Fruit fly (Drosophila melanogaster) whole organism, embryonic: ENCODE measurements around the gene meep.

Experiments
- ATbp ChIP-seq: fragments of 200-800 bp; sonication (Bioruptor generic); optimal IDR thresholded peaks from 2 replicates; lab custom pipeline; 2017; ENCODE audit warnings: missing biosample characterization, mild to moderate bottlenecking, missing genetic modification characterization, missing genetic modification reagents
- Asciz ChIP-seq: fragments of 200-800 bp; sonication (Bioruptor generic); optimal IDR thresholded peaks from 2 replicates; lab custom pipeline; 2017; ENCODE audit warnings: missing biosample characterization, mild to moderate bottlenecking, missing genetic modification characterization, missing genetic modification reagents
- Atf6 ChIP-seq: fragments of 200-800 bp; sonication (Bioruptor generic); IDR thresholded peaks from 2 replicates; pipeline ENCODE4 v1.3.6; 2022; ENCODE audit warnings: missing biosample characterization, missing genetic modification characterization
- Bgb ChIP-seq: fragments of 200-800 bp; sonication (Bioruptor generic); IDR thresholded peaks from 2 replicates; pipeline ENCODE4 v1.3.6; 2022; ENCODE audit warnings: missing biosample characterization, missing genetic modification characterization; ENCODE audit not compliant: partially characterized antibody
- CG10654 ChIP-seq: fragments of 200-800 bp; sonication (Bioruptor generic); optimal IDR thresholded peaks from 2 replicates; lab custom pipeline; 2016; ENCODE audit warnings: missing biosample characterization, missing genetic modification characterization
- CG12219 ChIP-seq: fragments of 200-800 bp; sonication (Bioruptor generic); optimal IDR thresholded peaks from 3 replicates; lab custom pipeline; 2018; ENCODE audit warnings: missing biosample characterization, mild to moderate bottlenecking, missing genetic modification characterization
- CG12769 ChIP-seq: fragments of 200-800 bp; sonication (Bioruptor generic); optimal IDR thresholded peaks from 2 replicates; lab custom pipeline; 2019; ENCODE audit warnings: missing biosample characterization, mild to moderate bottlenecking, missing genetic modification characterization, moderate library complexity
- CG14667 ChIP-seq: fragments of 200-800 bp; sonication (Bioruptor generic); IDR thresholded peaks from 2 replicates; pipeline ENCODE4 v1.3.6; 2022; ENCODE audit warnings: missing biosample characterization, missing genetic modification characterization
- CG1647 ChIP-seq: fragments of 200-800 bp; sonication (Bioruptor generic); optimal IDR thresholded peaks from 3 replicates; lab custom pipeline; 2016; ENCODE audit warnings: missing biosample characterization, missing genetic modification characterization
- CG2199 ChIP-seq: fragments of 200-800 bp; sonication (Bioruptor generic); IDR thresholded peaks from 3 replicates; pipeline ENCODE4 v1.3.6; 2022; ENCODE audit warnings: missing biosample characterization, missing genetic modification characterization
- CG2202 ChIP-seq: fragments of 200-800 bp; sonication (Bioruptor generic); optimal IDR thresholded peaks from 2 replicates; lab custom pipeline; 2018; ENCODE audit warnings: missing biosample characterization, mild to moderate bottlenecking, missing genetic modification characterization
- CG2889 ChIP-seq: fragments of 200-800 bp; sonication (Bioruptor generic); IDR thresholded peaks from 3 replicates; pipeline ENCODE4 v1.3.6; 2022; ENCODE audit warnings: missing biosample characterization, missing genetic modification characterization
- CG32772 ChIP-seq: fragments of 200-800 bp; sonication (Bioruptor generic); IDR thresholded peaks from 2 replicates; pipeline ENCODE4 v1.3.6; 2022; ENCODE audit warnings: missing biosample characterization, missing genetic modification characterization
- CG3847 ChIP-seq: fragments of 200-800 bp; sonication (Bioruptor generic); IDR thresholded peaks from 2 replicates; pipeline ENCODE4 v1.3.6; 2022; ENCODE audit warnings: missing biosample characterization, missing genetic modification characterization
- CG5180 ChIP-seq: fragments of 200-800 bp; sonication (Bioruptor generic); optimal IDR thresholded peaks from 3 replicates; lab custom pipeline; 2017; ENCODE audit warnings: missing biosample characterization, missing genetic modification characterization, mild to moderate bottlenecking, moderate library complexity, missing genetic modification reagents
- CG6272 ChIP-seq: fragments of 200-800 bp; sonication (Bioruptor generic); IDR thresholded peaks from 2 replicates; pipeline ENCODE4 v1.3.6; 2022; ENCODE audit warnings: missing biosample characterization, missing genetic modification characterization
- CG6683 ChIP-seq: fragments of 200-800 bp; sonication (Bioruptor generic); optimal IDR thresholded peaks from 2 replicates; lab custom pipeline; 2017; ENCODE audit warnings: missing biosample characterization, mild to moderate bottlenecking, missing genetic modification characterization, missing genetic modification reagents
- CG7372 ChIP-seq: fragments of 200-800 bp; sonication (Bioruptor generic); IDR thresholded peaks from 2 replicates; pipeline ENCODE4 v1.3.6; 2022; ENCODE audit warnings: missing biosample characterization, missing genetic modification characterization
- CG9797 ChIP-seq: fragments of 200-800 bp; sonication (Bioruptor generic); optimal IDR thresholded peaks from 3 replicates; lab custom pipeline; 2018; ENCODE audit warnings: missing biosample characterization, mild to moderate bottlenecking, missing genetic modification characterization
- D ChIP-seq, 2 experiments: fragments of 200-800 bp in 1 of 2; fragments of >200 bp in 1 of 2; sonication (Bioruptor generic) in 1 of 2; optimal IDR thresholded peaks; 2 replicates in 1 of 2; 3 replicates in 1 of 2; lab custom pipeline; 2017; ENCODE audit warnings: mild to moderate bottlenecking in 1 of 2, missing biosample characterization in 1 of 2, missing genetic modification characterization in 1 of 2, missing genetic modification reagents in 1 of 2
- D19A ChIP-seq: fragments of 200-800 bp; optimal IDR thresholded peaks from 3 replicates; lab custom pipeline; 2019; ENCODE audit warnings: missing biosample characterization, mild to moderate bottlenecking, missing genetic modification characterization, moderate library complexity
- Hsf ChIP-seq: fragments of 200-800 bp; sonication (Bioruptor generic); optimal IDR thresholded peaks from 3 replicates; lab custom pipeline; 2016; ENCODE audit warnings: missing biosample characterization, missing genetic modification characterization
- Lim3 ChIP-seq: fragments of 200-800 bp; sonication (Bioruptor generic); IDR thresholded peaks from 2 replicates; pipeline ENCODE4 v1.3.6; 2022; ENCODE audit warnings: missing biosample characterization, missing genetic modification characterization
- Max ChIP-seq: fragments of 200-800 bp; sonication (Bioruptor generic); optimal IDR thresholded peaks from 2 replicates; lab custom pipeline; 2016; ENCODE audit warnings: missing biosample characterization, mild to moderate bottlenecking, missing genetic modification characterization
- Ptx1 ChIP-seq: fragments of 200-800 bp; sonication (Bioruptor generic); IDR thresholded peaks from 2 replicates; pipeline ENCODE4 v1.3.6; 2022; ENCODE audit warnings: missing biosample characterization, missing genetic modification characterization
- Rfx ChIP-seq: fragments of 200-800 bp; sonication (Bioruptor generic); IDR thresholded peaks from 2 replicates; pipeline ENCODE4 v1.3.6; 2022; ENCODE audit warnings: missing biosample characterization, missing genetic modification characterization
- Sry-δ ChIP-seq: fragments of 200-800 bp; sonication (Bioruptor generic); optimal IDR thresholded peaks from 2 replicates; lab custom pipeline; 2016; ENCODE audit warnings: missing biosample characterization, missing genetic modification characterization
- Tbp ChIP-seq: fragments of >200 bp; optimal IDR thresholded peaks from 2 replicates; lab custom pipeline; 2018; ENCODE audit warnings: missing biosample characterization, missing genetic modification characterization
- ac ChIP-seq: fragments of 200-800 bp; sonication (Bioruptor generic); optimal IDR thresholded peaks from 3 replicates; lab custom pipeline; 2017; ENCODE audit warnings: missing biosample characterization, mild to moderate bottlenecking, missing genetic modification characterization
- cad ChIP-seq: fragments of >200 bp; optimal IDR thresholded peaks from 2 replicates; lab custom pipeline; 2017; ENCODE audit warnings: missing biosample characterization, missing genetic modification characterization
- danr ChIP-seq: fragments of 200-800 bp; sonication (Bioruptor generic); IDR thresholded peaks from 2 replicates; pipeline ENCODE4 v1.3.6; 2022; ENCODE audit warnings: missing biosample characterization, missing genetic modification characterization
- eyg ChIP-seq: fragments of 200-800 bp; sonication (Bioruptor generic); optimal IDR thresholded peaks from 3 replicates; lab custom pipeline; 2016; ENCODE audit warnings: missing biosample characterization, missing genetic modification characterization
- fu2 ChIP-seq: fragments of 200-800 bp; sonication (Bioruptor generic); optimal IDR thresholded peaks from 2 replicates; lab custom pipeline; 2016; ENCODE audit warnings: missing biosample characterization, missing genetic modification characterization
- gfzf ChIP-seq: fragments of 200-800 bp; sonication (Bioruptor generic); optimal IDR thresholded peaks from 2 replicates; lab custom pipeline; 2016; ENCODE audit warnings: missing biosample characterization, mild to moderate bottlenecking, missing genetic modification characterization, moderate library complexity
- h ChIP-seq: fragments of >200 bp; optimal IDR thresholded peaks from 2 replicates; lab custom pipeline; 2017
- jigr1 ChIP-seq: fragments of 200-800 bp; sonication (Bioruptor generic); IDR thresholded peaks from 3 replicates; pipeline ENCODE4 v1.3.6; 2022; ENCODE audit warnings: missing biosample characterization, missing genetic modification characterization
- jumu ChIP-seq: fragments of 200-800 bp; sonication (Bioruptor generic); optimal IDR thresholded peaks from 3 replicates; lab custom pipeline; 2016; ENCODE audit warnings: missing biosample characterization, missing genetic modification characterization
- lab ChIP-seq: fragments of 200-800 bp; sonication (Bioruptor generic); optimal IDR thresholded peaks from 3 replicates; lab custom pipeline; 2017; ENCODE audit warnings: missing biosample characterization, missing genetic modification characterization, mild to moderate bottlenecking, moderate library complexity, missing genetic modification reagents
- lola ChIP-seq, 3 experiments: fragments of >200 bp in 2 of 3; fragments of 200-800 bp in 1 of 3; sonication (Bioruptor generic) in 1 of 3; optimal IDR thresholded peaks; 2 replicates each; lab custom pipeline; 2017 to 2019; ENCODE audit warnings: missing biosample characterization in 3 of 3, missing genetic modification characterization in 3 of 3, mild to moderate bottlenecking in 1 of 3, moderate library complexity in 1 of 3
- mirr ChIP-seq: fragments of 200-800 bp; sonication (Bioruptor generic); optimal IDR thresholded peaks from 3 replicates; lab custom pipeline; 2018; ENCODE audit warnings: missing biosample characterization, mild to moderate bottlenecking, missing genetic modification characterization
- nerfin-2 ChIP-seq: fragments of 200-800 bp; sonication (Bioruptor generic); IDR thresholded peaks from 2 replicates; pipeline ENCODE4 v1.3.6; 2022; ENCODE audit warnings: missing biosample characterization, missing genetic modification characterization; ENCODE audit not compliant: partially characterized antibody
- nmo ChIP-seq: fragments of 200-800 bp; sonication (Bioruptor generic); optimal IDR thresholded peaks from 2 replicates; lab custom pipeline; 2018; ENCODE audit warnings: missing biosample characterization, mild to moderate bottlenecking, missing genetic modification characterization, moderate library complexity
- row ChIP-seq: fragments of 200-800 bp; sonication (Bioruptor generic); IDR thresholded peaks from 3 replicates; pipeline ENCODE4 v1.3.6; 2022; ENCODE audit warnings: missing biosample characterization, missing genetic modification characterization
- sob ChIP-seq: fragments of 200-800 bp; sonication (Bioruptor generic); IDR thresholded peaks from 2 replicates; pipeline ENCODE4 v1.3.6; 2022; ENCODE audit warnings: missing biosample characterization, missing genetic modification characterization
- stc ChIP-seq: fragments of 200-800 bp; sonication (Bioruptor generic); IDR thresholded peaks from 2 replicates; pipeline ENCODE4 v1.3.6; 2022; ENCODE audit warnings: missing biosample characterization, missing genetic modification characterization
- tgo ChIP-seq: fragments of 200-800 bp; sonication (Bioruptor generic); IDR thresholded peaks from 3 replicates; pipeline ENCODE4 v1.3.6; 2022; ENCODE audit warnings: missing biosample characterization, missing genetic modification characterization
- toy ChIP-seq: fragments of 200-800 bp; sonication (Bioruptor generic); IDR thresholded peaks from 2 replicates; pipeline ENCODE4 v1.3.6; 2022; ENCODE audit warnings: missing biosample characterization, missing genetic modification characterization
- vfl ChIP-seq: fragments of 200-800 bp; sonication (Bioruptor generic); optimal IDR thresholded peaks from 2 replicates; lab custom pipeline; 2016; ENCODE audit warnings: missing biosample characterization, missing genetic modification characterization
- zfh1 ChIP-seq: fragments of 200-800 bp; sonication (Bioruptor generic); IDR thresholded peaks from 3 replicates; pipeline ENCODE4 v1.3.6; 2022; ENCODE audit warnings: missing biosample characterization, missing genetic modification characterization
- zfh2 ChIP-seq: fragments of 200-800 bp; sonication (Bioruptor generic); optimal IDR thresholded peaks from 2 replicates; lab custom pipeline; 2016; ENCODE audit warnings: missing biosample characterization, missing genetic modification characterization

The meep gene

DNA sequence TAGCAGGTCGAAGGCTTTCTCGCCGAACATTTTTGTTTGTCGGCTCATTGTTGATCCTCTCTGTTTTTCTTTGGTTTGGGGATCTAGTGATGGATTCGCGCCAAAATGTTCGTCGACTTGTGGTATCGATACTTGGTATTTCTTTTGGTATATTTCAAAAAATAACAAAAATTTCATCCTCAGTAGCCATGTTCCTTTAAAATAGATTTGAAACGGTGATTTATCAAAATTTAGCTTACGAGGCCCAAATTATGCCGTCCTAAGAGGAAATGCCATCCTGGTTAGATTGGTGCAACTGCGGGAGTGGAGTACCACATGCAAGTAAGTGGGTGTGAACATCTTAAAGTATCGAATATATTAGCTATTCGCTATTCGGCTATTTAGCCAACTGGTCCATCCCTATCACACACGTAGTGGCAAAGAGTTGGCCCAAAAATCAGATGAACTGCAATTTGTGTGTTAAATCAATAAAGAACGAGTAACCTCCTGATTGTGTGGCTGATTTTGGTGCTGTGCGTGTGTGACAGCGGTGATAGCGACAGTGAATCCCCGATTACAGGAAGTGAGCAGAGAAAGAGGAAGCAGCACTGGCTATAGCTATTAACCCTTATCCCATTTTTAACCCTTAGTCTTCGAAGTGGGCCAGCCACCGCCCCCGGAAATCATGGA is 44.9 kb upstream of the meep start, which contains the start of the genes Psf1 and Sac1 (continued):
- TF ChIP-seq row (GFP tag; lab: Robert Waterston, UW) (peak; percentile 92), h (lab: Kevin White, UChicago) (no peak), Hsf (GFP tag; lab: Kevin White, UChicago) (peak; percentile 57), Asciz (GFP tag; lab: Kevin White, UChicago) (no peak), CG12219 (GFP tag; lab: Kevin White, UChicago) (no peak), lab (GFP tag; lab: Kevin White, UChicago) (peak; percentile 49), CG5180 (no peak), D (optimal IDR thresholded peaks at IDR 0.05; lab: Kevin White, UChicago) (peak; percentile 5), D (GFP tag; optimal IDR thresholded peaks at IDR 0.05; lab: Kevin White, UChicago) (no peak), lola (GFP tag; optimal IDR thresholded peaks at IDR 0.05; lab: Kevin White, UChicago) (peak in 1 of 3 experiments; percentile 53), CG6683 (GFP tag; lab: Kevin White, UChicago) (no peak), Sry-δ (GFP tag; lab: Kevin White, UChicago) (peak; percentile 98), jumu (GFP tag; lab: Kevin White, UChicago) (peak; percentile 57), fu2 (GFP tag; lab: Kevin White, UChicago) (peak; percentile 77), CG9797 (GFP tag; lab: Kevin White, UChicago) (peak; percentile 69), stc (GFP tag; lab: Robert Waterston, UW) (no peak), Rfx (GFP tag; lab: Robert Waterston, UW) (peak; percentile 60; the same call in 1 of the 2 replicates), nerfin-2 (GFP tag; lab: Robert Waterston, UW) (peak; percentile 74), gfzf (peak; percentile 56), Max (GFP tag; lab: Kevin White, UChicago) (peak; percentile 60), cad (GFP tag; lab: Kevin White, UChicago) (no peak), sob (GFP tag; lab: Robert Waterston, UW) (no peak; the same call in 1 of the 2 replicates), CG12769 (tag; lab: Kevin White, UChicago) (no peak), toy (no peak), Atf6 (GFP tag; lab: Robert Waterston, UW) (no peak), ac (GFP tag; lab: Kevin White, UChicago) (no peak), vfl (GFP tag; lab: Kevin White, UChicago) (no peak), danr (GFP tag; lab: Robert Waterston, UW) (no peak), CG6272 (GFP tag; lab: Robert Waterston, UW) (peak; percentile 49; the same call in 1 of the 2 replicates), CG32772 (no peak), Ptx1 (GFP tag; lab: Robert Waterston, UW) (peak; percentile 61), CG2202 (no peak), eyg (GFP tag; lab: Kevin White, UChicago) (peak; percentile 7), CG14667 (GFP tag; lab: Robert Waterston, UW) (no peak), CG3847 (GFP tag; lab: Robert Waterston, UW) (peak; percentile 55), Tbp (no peak), zfh2 (GFP tag; lab: Kevin White, UChicago) (peak; percentile 67), Lim3 (GFP tag; lab: Robert Waterston, UW) (no peak), CG1647 (GFP tag; lab: Kevin White, UChicago) (peak; percentile 47), tgo (0 out of 3 replicates have a peak, but pooled peaks have one; percentile 26), CG10654 (peak; percentile 48), mirr (GFP tag; lab: Kevin White, UChicago) (no peak), CG7372 (GFP tag; lab: Robert Waterston, UW) (no peak), zfh1 (GFP tag; lab: Robert Waterston, UW) (peak; percentile 36; the same call in 1 of the 3 replicates), CG2889 (no peak), jigr1 (no peak), Bgb (GFP tag; lab: Robert Waterston, UW) (peak; percentile 78), nmo (GFP tag; lab: Kevin White, UChicago) (peak; percentile 80), ATbp (GFP tag; lab: Kevin White, UChicago) (no peak), D19A (tag; lab: Kevin White, UChicago) (no peak), CG2199 (GFP tag; lab: Robert Waterston, UW) (no peak)
